Fruit fly (Drosophila melanogaster): Measurements from ENCODE around the gene eIF3a.
A peak's percentile ranks its signal among the peaks of the same experiment; 100 is the strongest.

eIF3a gene

DNA sequence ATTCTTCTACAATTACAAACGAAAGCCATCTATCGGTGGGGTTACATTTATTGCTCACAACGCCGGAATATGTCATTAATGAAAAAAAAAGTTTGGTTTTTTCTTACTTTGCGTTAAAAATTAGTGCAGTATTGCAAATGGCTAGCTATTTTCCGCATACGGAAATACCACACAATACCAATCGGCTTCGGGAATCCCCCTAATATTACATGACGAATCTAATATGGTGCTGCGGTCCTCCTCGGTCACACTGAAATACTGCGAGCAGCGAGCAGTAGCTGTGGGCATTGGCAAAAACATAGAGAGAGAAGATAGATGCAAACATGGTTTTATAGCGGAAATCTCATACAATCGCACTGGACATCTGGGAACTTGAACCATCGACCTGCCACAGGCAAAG is 46.2 kb downstream of the eIF3a start, which contains the start of gene tub (continued):
- TF ChIP-seq bbx (GFP tag; IDR thresholded peaks at IDR 0.05; ENCODE audit: partially characterized antibody) (peak; percentile 27; the same call in 1 of the 2 replicates), trh (GFP tag; optimal IDR thresholded peaks at IDR 0.05) (no peak), Bgb (GFP tag; IDR thresholded peaks at IDR 0.05; ENCODE audit: partially characterized antibody) (peak; percentile 19; the same call in 1 of the 2 replicates), HLH4C (GFP tag; IDR thresholded peaks at IDR 0.05; ENCODE audit: partially characterized antibody) (no peak), grau (tag; optimal IDR thresholded peaks at IDR 0.05) (peak; percentile 50), Hr51 (GFP tag; optimal IDR thresholded peaks at IDR 0.05) (no peak), fd96Cb (tag; optimal IDR thresholded peaks at IDR 0.05) (no peak), E2f2 (GFP tag; IDR thresholded peaks at IDR 0.05) (peak; percentile 43; the same call in 1 of the 2 replicates), Atf3 (GFP tag; optimal IDR thresholded peaks at IDR 0.05) (no peak), CG13775 (GFP tag; optimal IDR thresholded peaks at IDR 0.05) (peak; percentile 2), zfh1 (GFP tag; IDR thresholded peaks at IDR 0.05) (peak; percentile 66; the same call in 2 of the 3 replicates), pnt (GFP tag; optimal IDR thresholded peaks at IDR 0.05) (no peak), CG6175 (GFP tag; IDR thresholded peaks at IDR 0.05) (no peak), CG2120 (GFP tag; optimal IDR thresholded peaks at IDR 0.05) (peak; percentile 65), shn (GFP tag; optimal IDR thresholded peaks at IDR 0.05) (peak; percentile 31), sim (GFP tag; IDR thresholded peaks at IDR 0.05) (no peak), CG4282 (GFP tag; optimal IDR thresholded peaks at IDR 0.05) (no peak), CG12155 (GFP tag; optimal IDR thresholded peaks at IDR 0.05) (peak; percentile 36), YL-1 (GFP tag; optimal IDR thresholded peaks at IDR 0.05) (peak; percentile 45), toy (GFP tag; IDR thresholded peaks at IDR 0.05) (no peak), Six4 (GFP tag; optimal IDR thresholded peaks at IDR 0.05) (peak; percentile 27), ato (GFP tag; IDR thresholded peaks at IDR 0.05; ENCODE audit: partially characterized antibody) (no peak), twi (tag; optimal IDR thresholded peaks at IDR 0.05) (peak; percentile 39), row (GFP tag; IDR thresholded peaks at IDR 0.05) (peak; percentile 85), CG4730 (GFP tag; IDR thresholded peaks at IDR 0.05) (0 out of 2 replicates have a peak, but pooled peaks have one; percentile 23), CG4404 (GFP tag; IDR thresholded peaks at IDR 0.05) (no peak), fd102C (GFP tag; optimal IDR thresholded peaks at IDR 0.05) (no peak), sc (optimal IDR thresholded peaks at IDR 0.05) (no peak), sc (GFP tag; optimal IDR thresholded peaks at IDR 0.05) (no peak), Gsc (GFP tag; IDR thresholded peaks at IDR 0.05) (no peak), CG33213 (GFP tag; optimal IDR thresholded peaks at IDR 0.05) (peak; percentile 14), run (tag; optimal IDR thresholded peaks at IDR 0.05) (no peak), CG1792 (GFP tag; optimal IDR thresholded peaks at IDR 0.05) (no peak), Poxn (GFP tag; IDR thresholded peaks at IDR 0.05) (no peak), kah (GFP tag; optimal IDR thresholded peaks at IDR 0.05) (no peak), slp2 (GFP tag; optimal IDR thresholded peaks at IDR 0.05) (no peak), CG7928 (GFP tag; optimal IDR thresholded peaks at IDR 0.05) (no peak), ken (GFP tag; IDR thresholded peaks at IDR 0.05) (no peak; the same call in 2 of the 3 replicates), Sox100B (GFP tag; optimal IDR thresholded peaks at IDR 0.05) (no peak), cwo (GFP tag; optimal IDR thresholded peaks at IDR 0.05) (no peak), CG2678 (tag; optimal IDR thresholded peaks at IDR 0.05) (no peak), Camta (GFP tag; optimal IDR thresholded peaks at IDR 0.05) (no peak), CG3847 (GFP tag; IDR thresholded peaks at IDR 0.05) (peak; percentile 62; the same call in 1 of the 2 replicates), schlank (tag; optimal IDR thresholded peaks at IDR 0.05) (no peak), Dip3 (GFP tag; optimal IDR thresholded peaks at IDR 0.05) (peak; percentile 16), Adf1 (GFP tag; IDR thresholded peaks at IDR 0.05) (peak; percentile 69), sug (tag; optimal IDR thresholded peaks at IDR 0.05) (peak; percentile 53), CG9215 (GFP tag; IDR thresholded peaks at IDR 0.05) (no peak), CG8359 (GFP tag; optimal IDR thresholded peaks at IDR 0.05; ENCODE audit: borderline replicate concordance) (no peak), CG1529 (GFP tag; optimal IDR thresholded peaks at IDR 0.05) (no peak), sisA (GFP tag; IDR thresholded peaks at IDR 0.05) (no peak), ro (GFP tag; IDR thresholded peaks at IDR 0.05) (no peak)

Data from whole organism, embryonic.